Fruit fly (Drosophila melanogaster) whole organism, adult: ENCODE measurements around the gene SmydA-2.
A peak's percentile ranks its signal among the peaks of the same experiment; 100 is the strongest.

ENCODE experiments used
- CG11617 ChIP-seq: fragments of 200-800 bp; sonication (Bioruptor generic); optimal IDR thresholded peaks from 2 replicates; lab custom pipeline; 2017; ENCODE audit warnings: mild to moderate bottlenecking, missing biosample characterization, missing genetic modification reagents, missing genetic modification characterization
- CG12768 ChIP-seq: fragments of 200-800 bp; sonication (Bioruptor generic); optimal IDR thresholded peaks from 2 replicates; lab custom pipeline; 2017; ENCODE audit warnings: missing biosample characterization, missing genetic modification characterization, mild to moderate bottlenecking, moderate library complexity, missing genetic modification reagents
- CG14711 ChIP-seq: fragments of 200-800 bp; sonication (Bioruptor generic); optimal IDR thresholded peaks from 2 replicates; lab custom pipeline; 2018; ENCODE audit warnings: missing biosample characterization, mild to moderate bottlenecking, missing genetic modification characterization, moderate library complexity
- CG1620 ChIP-seq: fragments of 200-800 bp; sonication (Bioruptor generic); optimal IDR thresholded peaks from 2 replicates; lab custom pipeline; 2016; ENCODE audit warnings: missing biosample characterization, missing genetic modification characterization
- CG33017 ChIP-seq: fragments of 200-800 bp; sonication (Bioruptor generic); optimal IDR thresholded peaks from 2 replicates; lab custom pipeline; 2018; ENCODE audit warnings: missing biosample characterization, mild to moderate bottlenecking, missing genetic modification characterization, moderate library complexity
- CG5204 ChIP-seq: fragments of 200-800 bp; sonication (Bioruptor generic); optimal IDR thresholded peaks from 2 replicates; lab custom pipeline; 2016; ENCODE audit warnings: missing biosample characterization, missing genetic modification characterization
- CG7045 ChIP-seq: fragments of 200-800 bp; sonication (Bioruptor generic); optimal IDR thresholded peaks from 2 replicates; lab custom pipeline; 2017; ENCODE audit warnings: missing biosample characterization, mild to moderate bottlenecking, missing genetic modification characterization
- CG7101 ChIP-seq: fragments of 200-800 bp; sonication (Bioruptor generic); optimal IDR thresholded peaks from 2 replicates; lab custom pipeline; 2018; ENCODE audit warnings: missing biosample characterization, mild to moderate bottlenecking, missing genetic modification characterization, moderate library complexity
- Clk ChIP-seq: fragments of 200-800 bp; sonication (Bioruptor generic); optimal IDR thresholded peaks from 2 replicates; lab custom pipeline; 2017; ENCODE audit warnings: missing biosample characterization, missing genetic modification characterization
- Crg-1 ChIP-seq: fragments of 200-800 bp; sonication (Bioruptor generic); optimal IDR thresholded peaks from 2 replicates; lab custom pipeline; 2016; ENCODE audit warnings: missing biosample characterization, missing genetic modification characterization
- Hr96 ChIP-seq: fragments of 200-800 bp; sonication (Bioruptor generic); optimal IDR thresholded peaks from 2 replicates; lab custom pipeline; 2016; ENCODE audit warnings: missing biosample characterization, missing genetic modification characterization
- Mnt ChIP-seq: fragments of 200-800 bp; sonication (Bioruptor generic); optimal IDR thresholded peaks from 2 replicates; lab custom pipeline; 2016; ENCODE audit warnings: missing biosample characterization, mild to moderate bottlenecking, missing genetic modification characterization
- bab1 ChIP-seq: fragments of 200-800 bp; sonication (Bioruptor generic); optimal IDR thresholded peaks from 3 replicates; lab custom pipeline; 2019; ENCODE audit warnings: missing biosample characterization, mild to moderate bottlenecking, missing genetic modification characterization, moderate library complexity
- cic ChIP-seq: fragments of 200-800 bp; sonication (Bioruptor generic); optimal IDR thresholded peaks from 2 replicates; lab custom pipeline; 2017; ENCODE audit warnings: missing biosample characterization, mild to moderate bottlenecking, missing genetic modification characterization, moderate library complexity
- cnc ChIP-seq, 2 experiments: fragments of >200 bp; optimal IDR thresholded peaks; 2 replicates each; lab custom pipeline; 2017
- ovo ChIP-seq: fragments of 200-800 bp; sonication (Bioruptor generic); optimal IDR thresholded peaks from 2 replicates; lab custom pipeline; 2016; ENCODE audit warnings: missing biosample characterization, missing genetic modification characterization
- pad ChIP-seq: fragments of 200-800 bp; sonication (Bioruptor generic); optimal IDR thresholded peaks from 3 replicates; lab custom pipeline; 2017; ENCODE audit warnings: missing biosample characterization, missing genetic modification characterization, mild to moderate bottlenecking, moderate library complexity, missing genetic modification reagents
- tj ChIP-seq: fragments of 200-800 bp; sonication (Bioruptor generic); optimal IDR thresholded peaks from 3 replicates; lab custom pipeline; 2017; ENCODE audit warnings: missing biosample characterization, mild to moderate bottlenecking, missing genetic modification characterization, moderate library complexity
- toe ChIP-seq: fragments of 200-800 bp; sonication (Bioruptor generic); optimal IDR thresholded peaks from 2 replicates; lab custom pipeline; 2016; ENCODE audit warnings: missing biosample characterization, missing genetic modification characterization

Gene SmydA-2

DNA sequence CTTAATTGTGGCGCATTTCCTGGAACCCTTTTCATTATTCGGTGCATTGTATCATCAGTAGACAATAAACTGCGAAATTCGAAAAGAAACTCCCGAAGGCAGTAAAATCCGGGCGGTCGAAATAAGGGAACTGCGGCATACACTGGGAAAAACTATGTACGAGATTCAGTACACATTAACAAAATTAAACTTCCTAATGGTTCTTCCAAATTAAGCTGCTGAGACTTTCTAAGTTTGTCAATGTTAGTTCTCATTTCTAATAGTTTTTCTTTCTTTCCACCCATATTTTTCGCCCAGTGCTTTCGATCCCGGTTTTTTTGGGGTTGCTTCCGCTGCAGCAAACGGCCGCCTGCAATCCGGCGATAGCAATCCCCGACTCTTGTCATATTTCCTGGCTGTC, 21.7 kb upstream of the SmydA-2 start:
- TF ChIP-seq toe = no peak
- TF ChIP-seq tj = no peak
- TF ChIP-seq CG14711 (tag; lab: Kevin White, UChicago) = no peak
- TF ChIP-seq Mnt (GFP tag; lab: Kevin White, UChicago) = no peak
- no peak for TF ChIP-seq Hr96 (GFP tag; lab: Kevin White, UChicago)
- TF ChIP-seq pad (GFP tag; lab: Kevin White, UChicago) = no peak
- no peak for TF ChIP-seq CG11617 (GFP tag; lab: Kevin White, UChicago)
- TF ChIP-seq CG7045 (GFP tag; lab: Kevin White, UChicago) = no peak
- no peak for TF ChIP-seq CG5204 (GFP tag; lab: Kevin White, UChicago)
- no peak for TF ChIP-seq bab1

dm6 chr3L:19021701-19022100, 18.6 kb upstream of the SmydA-2 start:
- TF ChIP-seq bab1 (no peak), cnc (optimal IDR thresholded peaks at IDR 0.05; lab: Kevin White, UChicago) (no peak), CG11617 (GFP tag; lab: Kevin White, UChicago) (no peak), CG1620 (no peak), CG7101 (tag; lab: Kevin White, UChicago) (no peak), CG33017 (tag; lab: Kevin White, UChicago) (no peak), Mnt (GFP tag; lab: Kevin White, UChicago) (no peak), toe (no peak), ovo (GFP tag; lab: Kevin White, UChicago) (no peak), CG12768 (GFP tag; lab: Kevin White, UChicago) (no peak), cic (GFP tag; lab: Kevin White, UChicago) (no peak), Hr96 (GFP tag; lab: Kevin White, UChicago) (no peak), pad (GFP tag; lab: Kevin White, UChicago) (no peak)

DNA sequence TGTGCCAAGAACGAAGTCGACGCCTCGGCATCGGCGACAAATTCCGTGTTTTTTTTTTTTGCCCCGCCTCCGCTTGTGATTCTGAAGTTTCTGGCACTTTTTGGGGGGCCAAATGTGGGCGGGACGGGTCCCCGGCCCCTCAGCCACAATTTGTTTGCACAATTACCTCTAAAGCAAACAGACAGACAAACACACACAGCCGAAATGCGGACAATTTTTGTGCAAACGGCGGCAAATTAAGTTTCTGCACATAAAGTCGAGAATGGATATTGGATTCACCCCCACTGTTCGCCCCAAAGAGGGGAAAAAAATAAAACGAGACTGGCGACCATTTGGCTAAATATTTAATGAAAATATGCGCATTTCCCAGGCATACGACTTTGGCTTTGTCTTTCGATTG, 17.4 kb upstream of the SmydA-2 start:
- TF ChIP-seq Crg-1 (GFP tag; lab: Kevin White, UChicago) (no peak), tj (peak; percentile 78)

- TF ChIP-seq bab1 (no peak), cic (GFP tag; lab: Kevin White, UChicago) (no peak), Clk (GFP tag; lab: Kevin White, UChicago) (no peak), CG7045 (GFP tag; lab: Kevin White, UChicago) (no peak), CG12768 (GFP tag; lab: Kevin White, UChicago) (no peak), cnc (optimal IDR thresholded peaks at IDR 0.05; lab: Kevin White, UChicago) (no peak), CG7101 (tag; lab: Kevin White, UChicago) (no peak), CG1620 (no peak), CG33017 (tag; lab: Kevin White, UChicago) (no peak)
Measured at dm6 chr3L:19019308-19019749, 16.3 kb upstream of the SmydA-2 start.

DNA sequence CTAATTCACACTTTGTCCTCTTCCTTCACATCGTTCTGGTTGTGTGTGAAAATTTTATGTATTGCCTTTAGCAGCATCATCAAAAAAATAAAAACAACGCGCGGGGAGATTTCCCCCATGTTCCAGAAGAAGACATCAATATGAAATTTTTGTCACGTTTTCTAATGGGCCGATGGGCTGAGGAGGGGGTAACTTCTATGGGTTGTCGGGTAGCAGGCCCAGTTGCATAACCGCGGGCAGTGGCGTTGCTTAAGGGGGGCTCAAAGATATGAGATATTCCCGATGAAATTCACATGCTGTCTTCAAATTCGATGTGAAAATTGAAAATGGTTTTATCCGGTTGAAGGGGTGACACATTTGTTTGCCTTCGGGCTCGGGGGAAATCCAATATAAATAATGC, 15.4 kb upstream of the SmydA-2 start:
- TF ChIP-seq pad (GFP tag; lab: Kevin White, UChicago) (no peak), tj (peak; percentile 12)

- no peak for TF ChIP-seq Hr96 (GFP tag; lab: Kevin White, UChicago)
- TF ChIP-seq toe = no peak
- no peak for TF ChIP-seq CG12768 (GFP tag; lab: Kevin White, UChicago)
- TF ChIP-seq cnc (optimal IDR thresholded peaks at IDR 0.05; lab: Kevin White, UChicago) = no peak
- TF ChIP-seq CG14711 (tag; lab: Kevin White, UChicago) = no peak
- no peak for TF ChIP-seq CG33017 (tag; lab: Kevin White, UChicago)
- TF ChIP-seq CG7045 (GFP tag; lab: Kevin White, UChicago) = no peak
- no peak for TF ChIP-seq tj
- no peak for TF ChIP-seq pad (GFP tag; lab: Kevin White, UChicago)
- no peak for TF ChIP-seq bab1
- no peak for TF ChIP-seq ovo (GFP tag; lab: Kevin White, UChicago)
Measured at dm6 chr3L:19016805-19017161, 13.7 kb upstream of the SmydA-2 start.

- no peak for TF ChIP-seq Hr96 (GFP tag; lab: Kevin White, UChicago)
- no peak for TF ChIP-seq Crg-1 (GFP tag; lab: Kevin White, UChicago)
- no peak for TF ChIP-seq CG33017 (tag; lab: Kevin White, UChicago)
- no peak for TF ChIP-seq CG14711 (tag; lab: Kevin White, UChicago)
- TF ChIP-seq CG1620 = no peak
- TF ChIP-seq ovo (GFP tag; lab: Kevin White, UChicago) = no peak
- TF ChIP-seq Mnt (GFP tag; lab: Kevin White, UChicago) = no peak
- no peak for TF ChIP-seq pad (GFP tag; lab: Kevin White, UChicago)
- no peak for TF ChIP-seq bab1
- no peak for TF ChIP-seq cnc (optimal IDR thresholded peaks at IDR 0.05; lab: Kevin White, UChicago)
- no peak for TF ChIP-seq toe
- TF ChIP-seq CG7101 (tag; lab: Kevin White, UChicago) = no peak
Measured at dm6 chr3L:19016133-19016804, 13.2 kb upstream of the SmydA-2 start.
